Fruit fly (Drosophila melanogaster) whole organism, embryonic: ENCODE measurements around the gene MFS9.

Experiments used
- Atf3 ChIP-seq: fragments of 200-800 bp; sonication (Bioruptor generic); optimal IDR thresholded peaks from 3 replicates; lab custom pipeline; 2016; ENCODE audit warnings: missing biosample characterization, missing genetic modification characterization
- B-H1 ChIP-seq: fragments of 200-800 bp; sonication (Bioruptor generic); IDR thresholded peaks from 3 replicates; pipeline ENCODE4 v1.3.6; 2022; ENCODE audit warnings: missing biosample characterization, missing genetic modification characterization
- CG10321 ChIP-seq: fragments of 200-800 bp; sonication (Bioruptor generic); IDR thresholded peaks from 2 replicates; pipeline ENCODE4 v1.3.6; 2022; ENCODE audit warnings: missing biosample characterization, missing genetic modification characterization
- CG11398 ChIP-seq: fragments of 200-800 bp; sonication (Bioruptor generic); optimal IDR thresholded peaks from 2 replicates; lab custom pipeline; 2016; ENCODE audit warnings: missing biosample characterization, missing genetic modification characterization
- CG12219 ChIP-seq: fragments of 200-800 bp; sonication (Bioruptor generic); optimal IDR thresholded peaks from 3 replicates; lab custom pipeline; 2018; ENCODE audit warnings: missing biosample characterization, mild to moderate bottlenecking, missing genetic modification characterization
- CG1233 ChIP-seq: fragments of 200-800 bp; sonication (Bioruptor generic); optimal IDR thresholded peaks from 4 replicates; lab custom pipeline; 2018; ENCODE audit warnings: missing biosample characterization, mild to moderate bottlenecking, missing genetic modification characterization
- CG12942 ChIP-seq: fragments of 200-800 bp; sonication (Bioruptor generic); optimal IDR thresholded peaks from 3 replicates; lab custom pipeline; 2016; ENCODE audit warnings: missing biosample characterization, missing genetic modification characterization
- CG13624 ChIP-seq: fragments of 200-800 bp; sonication (Bioruptor generic); optimal IDR thresholded peaks from 2 replicates; lab custom pipeline; 2016; ENCODE audit warnings: missing biosample characterization, missing genetic modification characterization
- CG16779 ChIP-seq: fragments of 200-800 bp; sonication (Bioruptor generic); IDR thresholded peaks from 2 replicates; pipeline ENCODE4 v1.3.6; 2022; ENCODE audit warnings: missing biosample characterization, missing genetic modification characterization
- CG17361 ChIP-seq: fragments of 200-800 bp; sonication (Bioruptor generic); IDR thresholded peaks from 3 replicates; pipeline ENCODE4 v1.3.6; 2022; ENCODE audit warnings: missing biosample characterization, missing genetic modification characterization
- CG17829 ChIP-seq: fragments of 200-800 bp; optimal IDR thresholded peaks from 2 replicates; lab custom pipeline; 2019; ENCODE audit warnings: missing biosample characterization, mild to moderate bottlenecking, missing genetic modification characterization, moderate library complexity
- CG2889 ChIP-seq: fragments of 200-800 bp; sonication (Bioruptor generic); IDR thresholded peaks from 3 replicates; pipeline ENCODE4 v1.3.6; 2022; ENCODE audit warnings: missing biosample characterization, missing genetic modification characterization
- CG3065 ChIP-seq: fragments of 200-800 bp; sonication (Bioruptor generic); optimal IDR thresholded peaks from 2 replicates; lab custom pipeline; 2016; ENCODE audit warnings: missing biosample characterization, missing genetic modification characterization
- CG3281 ChIP-seq: fragments of 200-800 bp; sonication (Bioruptor generic); optimal IDR thresholded peaks from 3 replicates; lab custom pipeline; 2017; ENCODE audit warnings: missing biosample characterization, mild to moderate bottlenecking, missing genetic modification characterization
- CG3407 ChIP-seq: fragments of 200-800 bp; sonication (Bioruptor generic); optimal IDR thresholded peaks from 2 replicates; lab custom pipeline; 2018; ENCODE audit warnings: missing biosample characterization, mild to moderate bottlenecking, missing genetic modification characterization
- CG3726 ChIP-seq: fragments of 200-800 bp; sonication (Bioruptor generic); IDR thresholded peaks from 3 replicates; pipeline ENCODE4, ENCODE4 v1.3.6; 2022; ENCODE audit warnings: missing biosample characterization, missing genetic modification characterization
- CG4328 ChIP-seq: fragments of 200-800 bp; sonication (Bioruptor generic); optimal IDR thresholded peaks from 3 replicates; lab custom pipeline; 2017; ENCODE audit warnings: missing biosample characterization, missing genetic modification reagents, missing genetic modification characterization
- CG4730 ChIP-seq: fragments of 200-800 bp; sonication (Bioruptor generic); IDR thresholded peaks from 2 replicates; pipeline ENCODE4 v1.3.6; 2022; ENCODE audit warnings: missing biosample characterization, missing genetic modification characterization
- CG4854 ChIP-seq: fragments of 200-800 bp; sonication (Bioruptor generic); optimal IDR thresholded peaks from 2 replicates; lab custom pipeline; 2016; ENCODE audit warnings: missing biosample characterization, missing genetic modification characterization, inconsistent platforms
- CG7357 ChIP-seq: fragments of 200-800 bp; sonication (Bioruptor generic); IDR thresholded peaks from 3 replicates; pipeline ENCODE4 v1.3.6; 2022; ENCODE audit warnings: missing biosample characterization, missing genetic modification characterization
- CG8281 ChIP-seq: fragments of 200-800 bp; sonication (Bioruptor generic); optimal IDR thresholded peaks from 2 replicates; lab custom pipeline; 2018; ENCODE audit warnings: missing biosample characterization, mild to moderate bottlenecking, missing genetic modification characterization, moderate library complexity
- CG8290 ChIP-seq, 3 experiments: fragments of 200-800 bp; sonication (Bioruptor generic); optimal IDR thresholded peaks; 2 replicates each; lab custom pipeline; 2016 to 2019; ENCODE audit warnings: missing biosample characterization in 3 of 3, missing genetic modification characterization in 3 of 3, mild to moderate bottlenecking in 2 of 3, moderate library complexity in 1 of 3
- CG9817 ChIP-seq: fragments of 200-800 bp; sonication (Bioruptor generic); optimal IDR thresholded peaks from 2 replicates; lab custom pipeline; 2018; ENCODE audit warnings: missing biosample characterization, mild to moderate bottlenecking, missing genetic modification characterization, moderate library complexity
- Dll ChIP-seq: fragments of 200-800 bp; sonication (Bioruptor generic); IDR thresholded peaks from 4 replicates; pipeline ENCODE4 v1.3.6; 2022; ENCODE audit warnings: missing biosample characterization, missing genetic modification characterization; ENCODE audit not compliant: partially characterized antibody
- Eip74EF ChIP-seq, 2 experiments: fragments of 200-800 bp in 1 of 2; fragments of >200 bp in 1 of 2; sonication (Bioruptor generic) in 1 of 2; optimal IDR thresholded peaks; 2 replicates each; lab custom pipeline; 2017 to 2019; ENCODE audit warnings: missing biosample characterization in 2 of 2, missing genetic modification characterization in 2 of 2, mild to moderate bottlenecking in 1 of 2, moderate library complexity in 1 of 2
- HLH54F ChIP-seq: fragments of 200-800 bp; sonication (Bioruptor generic); optimal IDR thresholded peaks from 3 replicates; lab custom pipeline; 2016; ENCODE audit warnings: missing biosample characterization, missing genetic modification characterization
- Hmr ChIP-seq: fragments of 200-800 bp; sonication (Bioruptor generic); optimal IDR thresholded peaks from 3 replicates; lab custom pipeline; 2017; ENCODE audit warnings: mild to moderate bottlenecking, missing biosample characterization, missing genetic modification reagents, missing genetic modification characterization
- Hr78 ChIP-seq, 2 experiments: fragments of 200-800 bp in 1 of 2; fragments of >200 bp in 1 of 2; sonication (Bioruptor generic) in 1 of 2; optimal IDR thresholded peaks; 2 replicates each; lab custom pipeline; 2017 to 2019; ENCODE audit warnings: missing biosample characterization in 2 of 2, missing genetic modification characterization in 2 of 2, mild to moderate bottlenecking in 1 of 2, moderate library complexity in 1 of 2
- Kr ChIP-seq: fragments of 200-800 bp; sonication (Bioruptor generic); optimal IDR thresholded peaks from 2 replicates; lab custom pipeline; 2017; ENCODE audit warnings: missing biosample characterization, mild to moderate bottlenecking, missing genetic modification characterization
- MTF-1 ChIP-seq: fragments of 200-800 bp; sonication (Bioruptor generic); optimal IDR thresholded peaks from 2 replicates; lab custom pipeline; 2018; ENCODE audit warnings: missing biosample characterization, mild to moderate bottlenecking, missing genetic modification characterization, borderline replicate concordance
- Med ChIP-seq: fragments of 200-800 bp; sonication (Bioruptor generic); peaks from one replicate; lab custom pipeline; 2016; ENCODE audit warnings: missing biosample characterization, missing genetic modification characterization, mild to moderate bottlenecking, inconsistent platforms, moderate library complexity
- Pdp1 ChIP-seq, 2 experiments: fragments of 200-800 bp; sonication (Bioruptor generic); optimal IDR thresholded peaks; 3 replicates each; lab custom pipeline; 2016; ENCODE audit warnings: missing biosample characterization in 2 of 2, missing genetic modification characterization in 2 of 2, mild to moderate bottlenecking in 1 of 2, moderate library complexity in 1 of 2
- Sox100B ChIP-seq: fragments of 200-800 bp; sonication (Bioruptor generic); optimal IDR thresholded peaks from 3 replicates; lab custom pipeline; 2018; ENCODE audit warnings: missing biosample characterization, mild to moderate bottlenecking, missing genetic modification characterization
- Spps ChIP-seq: fragments of 200-800 bp; sonication (Bioruptor generic); optimal IDR thresholded peaks from 2 replicates; lab custom pipeline; 2018; ENCODE audit warnings: missing biosample characterization, mild to moderate bottlenecking, missing genetic modification characterization
- Vsx1 ChIP-seq: fragments of 200-800 bp; sonication (Bioruptor generic); optimal IDR thresholded peaks from 2 replicates; lab custom pipeline; 2017; ENCODE audit warnings: missing biosample characterization, mild to moderate bottlenecking, missing genetic modification characterization, missing genetic modification reagents
- ab ChIP-seq: fragments of 200-800 bp; sonication (Bioruptor generic); optimal IDR thresholded peaks from 2 replicates; lab custom pipeline; 2016; ENCODE audit warnings: missing biosample characterization, missing genetic modification characterization
- disco-r ChIP-seq: fragments of 200-800 bp; sonication (Bioruptor generic); optimal IDR thresholded peaks from 2 replicates; lab custom pipeline; 2016; ENCODE audit warnings: missing biosample characterization, missing genetic modification characterization
- hkb ChIP-seq, 2 experiments: fragments of 200-800 bp in 1 of 2; fragments of >200 bp in 1 of 2; sonication (Bioruptor generic) in 1 of 2; IDR thresholded peaks in 1 of 2; optimal IDR thresholded peaks in 1 of 2; 2 replicates each; pipeline versions ENCODE4 v1.3.6 to Lab custom; 2017 to 2022; ENCODE audit warnings: missing biosample characterization in 1 of 2, missing genetic modification characterization in 1 of 2
- luna ChIP-seq: fragments of 200-800 bp; sonication (Bioruptor generic); optimal IDR thresholded peaks from 2 replicates; lab custom pipeline; 2016; ENCODE audit warnings: missing biosample characterization, missing genetic modification characterization
- maf-S ChIP-seq: fragments of 200-800 bp; sonication (Bioruptor generic); optimal IDR thresholded peaks from 2 replicates; lab custom pipeline; 2016; ENCODE audit warnings: missing biosample characterization, missing genetic modification characterization
- mld ChIP-seq: fragments of 200-800 bp; sonication (Bioruptor generic); IDR thresholded peaks from 3 replicates; pipeline ENCODE4 v1.3.6; 2022; ENCODE audit warnings: missing biosample characterization, missing genetic modification characterization; ENCODE audit not compliant: partially characterized antibody
- onecut ChIP-seq: fragments of 200-800 bp; sonication (Bioruptor generic); IDR thresholded peaks from 2 replicates; pipeline ENCODE4 v1.3.6; 2022; ENCODE audit warnings: missing biosample characterization, missing genetic modification characterization
- sob ChIP-seq: fragments of 200-800 bp; sonication (Bioruptor generic); IDR thresholded peaks from 2 replicates; pipeline ENCODE4 v1.3.6; 2022; ENCODE audit warnings: missing biosample characterization, missing genetic modification characterization
- sug ChIP-seq: fragments of 200-800 bp; optimal IDR thresholded peaks from 2 replicates; lab custom pipeline; 2019; ENCODE audit warnings: missing biosample characterization, mild to moderate bottlenecking, missing genetic modification characterization, moderate library complexity
- trh ChIP-seq: fragments of 200-800 bp; sonication (Bioruptor generic); optimal IDR thresholded peaks from 2 replicates; lab custom pipeline; 2016; ENCODE audit warnings: missing biosample characterization, missing genetic modification characterization
- tx ChIP-seq: fragments of 200-800 bp; sonication (Bioruptor generic); optimal IDR thresholded peaks from 2 replicates; lab custom pipeline; 2016; ENCODE audit warnings: missing biosample characterization, missing genetic modification characterization
- zf30C ChIP-seq: fragments of 200-800 bp; sonication (Bioruptor generic); optimal IDR thresholded peaks from 3 replicates; lab custom pipeline; 2018; ENCODE audit warnings: missing biosample characterization, mild to moderate bottlenecking, missing genetic modification characterization

The MFS9 gene

dm6 chr3R:20542283-20543144, 30.2 kb upstream of the MFS9 start (continued):
- no peak for TF ChIP-seq hkb (optimal IDR thresholded peaks at IDR 0.05; lab: Kevin White, UChicago)
- peak; percentile 46; the same call in 1 of the 2 replicates for TF ChIP-seq hkb (GFP tag; IDR thresholded peaks at IDR 0.05; lab: Robert Waterston, UW)
- peak in 1 of 2 experiments; percentile 4 for TF ChIP-seq Pdp1 (GFP tag; optimal IDR thresholded peaks at IDR 0.05; lab: Kevin White, UChicago)
- TF ChIP-seq MTF-1 (GFP tag; lab: Kevin White, UChicago) = peak; percentile 70
- TF ChIP-seq trh (GFP tag; lab: Kevin White, UChicago) = no peak
- TF ChIP-seq disco-r = peak; percentile 21
- peak in 1 of 2 experiments; percentile 19 for TF ChIP-seq Eip74EF (GFP tag; optimal IDR thresholded peaks at IDR 0.05; lab: Kevin White, UChicago)
- TF ChIP-seq sob (GFP tag; lab: Robert Waterston, UW) = peak; percentile 49
- TF ChIP-seq CG8281 (tag; lab: Kevin White, UChicago) = peak; percentile 16
- peak; percentile 48 for TF ChIP-seq CG11398 (GFP tag; lab: Kevin White, UChicago)
- peak; percentile 77 for TF ChIP-seq Sox100B (GFP tag; lab: Kevin White, UChicago)
- peak; percentile 61 for TF ChIP-seq zf30C (GFP tag; lab: Kevin White, UChicago)
- peak; percentile 36 for TF ChIP-seq CG4328
- TF ChIP-seq CG3407 = peak; percentile 51
- TF ChIP-seq CG4854 (GFP tag; lab: Kevin White, UChicago) = no peak
- TF ChIP-seq Hmr (GFP tag; lab: Kevin White, UChicago) = peak; percentile 54
- TF ChIP-seq CG17361 = peak; percentile 42; the same call in 2 of the 3 replicates
- TF ChIP-seq Med (GFP tag; lab: Kevin White, UChicago) = peak; percentile 34
- no peak for TF ChIP-seq ab (GFP tag; lab: Kevin White, UChicago)
- peak in 1 of 2 experiments; percentile 31 for TF ChIP-seq Hr78 (GFP tag; optimal IDR thresholded peaks at IDR 0.05; lab: Kevin White, UChicago)
- TF ChIP-seq HLH54F (GFP tag; lab: Kevin White, UChicago) = no peak
- TF ChIP-seq mld = no peak
- TF ChIP-seq CG12219 = peak; percentile 41
- TF ChIP-seq Spps (tag; lab: Kevin White, UChicago) = peak; percentile 20
- TF ChIP-seq onecut (GFP tag; lab: Robert Waterston, UW) = peak; percentile 32; the same call in 1 of the 2 replicates
- peak; percentile 9 for TF ChIP-seq CG3065 (GFP tag; lab: Kevin White, UChicago)
- TF ChIP-seq CG2889 (GFP tag; lab: Robert Waterston, UW) = no peak
- no peak for TF ChIP-seq luna (GFP tag; lab: Kevin White, UChicago)
- no peak for TF ChIP-seq Atf3
- TF ChIP-seq CG8290 (GFP tag; optimal IDR thresholded peaks at IDR 0.05; lab: Kevin White, UChicago) = no peak
- peak in 1 of 2 experiments; percentile 39 for TF ChIP-seq CG8290 (tag; optimal IDR thresholded peaks at IDR 0.05; lab: Kevin White, UChicago)
- TF ChIP-seq CG7357 (GFP tag; lab: Robert Waterston, UW) = no peak
- peak; percentile 27 for TF ChIP-seq CG3281 (GFP tag; lab: Kevin White, UChicago)
- peak; percentile 74 for TF ChIP-seq Kr (GFP tag; lab: Kevin White, UChicago)
- TF ChIP-seq CG17829 (tag; lab: Kevin White, UChicago) = no peak
- TF ChIP-seq tx (GFP tag; lab: Kevin White, UChicago) = no peak
- TF ChIP-seq CG1233 = peak; percentile 55
- peak; percentile 54 for TF ChIP-seq Vsx1 (GFP tag; lab: Kevin White, UChicago)
- no peak for TF ChIP-seq CG12942 (GFP tag; lab: Kevin White, UChicago)
- TF ChIP-seq maf-S (GFP tag; lab: Kevin White, UChicago) = peak; percentile 15
- TF ChIP-seq CG10321 = 0 out of 2 replicates have a peak, but pooled peaks have one; percentile 39
- TF ChIP-seq B-H1 = no peak; the same call in 2 of the 3 replicates
- TF ChIP-seq sug (tag; lab: Kevin White, UChicago) = peak; percentile 42
- TF ChIP-seq CG9817 (tag; lab: Kevin White, UChicago) = peak; percentile 32
- 0 out of 4 replicates have a peak, but pooled peaks have one; percentile 11 for TF ChIP-seq Dll
- TF ChIP-seq CG16779 (GFP tag; lab: Robert Waterston, UW) = no peak
- TF ChIP-seq CG13624 (GFP tag; lab: Kevin White, UChicago) = no peak
- no peak for TF ChIP-seq CG3726 (GFP tag; lab: Robert Waterston, UW)
- no peak for TF ChIP-seq CG4730 (GFP tag; lab: Robert Waterston, UW)
